Fruit fly (Drosophila melanogaster): ENCODE data around the gene CG16736.

CG16736 gene

dm6 chr3R:9233763-9234162 lies 23.8 kb downstream of the CG16736 start:
- peak; percentile 43 for TF ChIP-seq Eip78C (GFP tag)
- no peak for TF ChIP-seq CG4318 (GFP tag; optimal IDR thresholded peaks at IDR 0.05)

- TF ChIP-seq fd59A (GFP tag; optimal IDR thresholded peaks at IDR 0.05) (no peak), Lpt (GFP tag; optimal IDR thresholded peaks at IDR 0.05) (no peak), CG6808 (GFP tag; optimal IDR thresholded peaks at IDR 0.05) (no peak), Hr4 (GFP tag; optimal IDR thresholded peaks at IDR 0.05) (no peak), achi (GFP tag; optimal IDR thresholded peaks at IDR 0.05) (no peak), fd85E (GFP tag; optimal IDR thresholded peaks at IDR 0.05) (no peak), salr (GFP tag; optimal IDR thresholded peaks at IDR 0.05) (no peak), eg (GFP tag; IDR thresholded peaks at IDR 0.05) (no peak), Eip93F (GFP tag; optimal IDR thresholded peaks at IDR 0.05) (no peak), esn (GFP tag; optimal IDR thresholded peaks at IDR 0.05) (no peak), CG3919 (GFP tag; optimal IDR thresholded peaks at IDR 0.05) (no peak), fkh (GFP tag; optimal IDR thresholded peaks at IDR 0.05) (no peak), CG11762 (GFP tag; optimal IDR thresholded peaks at IDR 0.05; ENCODE audit: insufficient read depth) (no peak), cyc (GFP tag; optimal IDR thresholded peaks at IDR 0.05) (no peak), OdsH (GFP tag; optimal IDR thresholded peaks at IDR 0.05) (no peak)
Observed at dm6 chr3R:9232346-9232745, 25.2 kb downstream of the CG16736 start.

- TF ChIP-seq Hr39 (GFP tag; optimal IDR thresholded peaks at IDR 0.05) (peak; percentile 53), CG6854 (GFP tag; optimal IDR thresholded peaks at IDR 0.05) (peak; percentile 35), CG6163 (GFP tag; IDR thresholded peaks at IDR 0.05) (peak; percentile 65; the same call in 2 of the 3 replicates), dac (GFP tag; optimal IDR thresholded peaks at IDR 0.05) (no peak), salr (GFP tag; optimal IDR thresholded peaks at IDR 0.05) (peak; percentile 42 to 60), CG8119 (GFP tag; IDR thresholded peaks at IDR 0.05) (peak; percentile 47; the same call in 1 of the 3 replicates), pdm3 (GFP tag; optimal IDR thresholded peaks at IDR 0.05) (peak; percentile 59), OdsH (GFP tag; optimal IDR thresholded peaks at IDR 0.05) (peak; percentile 57), CG31627 (GFP tag; optimal IDR thresholded peaks at IDR 0.05) (peak; percentile 62), Sox102F (GFP tag; optimal IDR thresholded peaks at IDR 0.05) (peak; percentile 60), acj6 (GFP tag; optimal IDR thresholded peaks at IDR 0.05) (peak; percentile 68), Ets21C (GFP tag; optimal IDR thresholded peaks at IDR 0.05) (peak; percentile 26), CG3032 (tag; optimal IDR thresholded peaks at IDR 0.05) (peak; percentile 48), CG32006 (GFP tag; optimal IDR thresholded peaks at IDR 0.05) (peak; percentile 37), Eip78C (GFP tag) (peak; percentile 89), CG11294 (GFP tag; IDR thresholded peaks at IDR 0.05) (no peak), net (GFP tag; optimal IDR thresholded peaks at IDR 0.05) (peak; percentile 49), Eip75B (GFP tag; optimal IDR thresholded peaks at IDR 0.05) (peak; percentile 65), Hr38 (GFP tag; optimal IDR thresholded peaks at IDR 0.05) (no peak), CG6276 (GFP tag; optimal IDR thresholded peaks at IDR 0.05) (no peak), Ets96B (tag; optimal IDR thresholded peaks at IDR 0.05) (peak; percentile 70), CG34406 (GFP tag; optimal IDR thresholded peaks at IDR 0.05) (peak; percentile 59), fd85E (GFP tag; optimal IDR thresholded peaks at IDR 0.05) (no peak), esn (GFP tag; optimal IDR thresholded peaks at IDR 0.05) (peak; percentile 70), lz (GFP tag; optimal IDR thresholded peaks at IDR 0.05) (peak; percentile 48), CG16779 (tag; optimal IDR thresholded peaks at IDR 0.05) (no peak), CG15336 (GFP tag; IDR thresholded peaks at IDR 0.05) (peak; percentile 33; the same call in 1 of the 2 replicates), ss (GFP tag; optimal IDR thresholded peaks at IDR 0.05) (peak in 1 of 2 experiments; percentile 8), fkh (GFP tag; optimal IDR thresholded peaks at IDR 0.05) (peak; percentile 35), topi (GFP tag; optimal IDR thresholded peaks at IDR 0.05) (peak; percentile 65), Gug (GFP tag; IDR thresholded peaks at IDR 0.05) (peak; percentile 40; the same call in 1 of the 2 replicates), spab (GFP tag; optimal IDR thresholded peaks at IDR 0.05) (peak; percentile 51), Met (GFP tag; optimal IDR thresholded peaks at IDR 0.05) (peak; percentile 67), Blimp-1 (GFP tag; optimal IDR thresholded peaks at IDR 0.05) (no peak), CG7368 (GFP tag; optimal IDR thresholded peaks at IDR 0.05) (peak; percentile 50), cyc (GFP tag; optimal IDR thresholded peaks at IDR 0.05) (peak; percentile 53), eg (GFP tag; IDR thresholded peaks at IDR 0.05) (0 out of 3 replicates have a peak, but pooled peaks have one; percentile 9), Eip93F (GFP tag; optimal IDR thresholded peaks at IDR 0.05) (no peak)
Observed at dm6 chr3R:9229996-9230601, 27.4 kb downstream of the CG16736 start.
